Worm (Caenorhabditis elegans): Measurements from ENCODE around the gene Y66D12A.21.

DNA sequence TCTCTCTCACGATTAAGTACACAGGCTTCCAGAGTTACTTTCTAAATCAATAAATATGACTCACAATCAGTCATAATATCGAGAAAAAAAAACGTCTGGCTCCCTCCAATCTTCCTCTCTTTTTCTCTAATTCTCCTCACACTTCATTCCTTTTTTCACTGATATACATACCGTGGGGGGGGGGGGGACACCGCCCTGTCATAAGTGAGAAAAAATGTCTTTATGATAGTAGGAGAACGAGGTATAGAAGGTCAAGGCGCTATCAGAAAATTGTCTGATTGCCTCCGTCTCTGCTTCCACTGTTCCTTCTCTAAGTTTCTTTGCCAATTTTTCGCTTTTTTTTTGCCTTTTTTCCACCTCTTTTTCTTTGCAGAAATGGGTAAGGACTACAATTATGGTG lies 8.6 kb downstream of the Y66D12A.21 start, which contains the start of gene Y66D12A.24:
- TF ChIP-seq tbx-2 (tag; optimal IDR thresholded peaks at IDR 0.05) (peak; percentile 16), mep-1 (tag; optimal IDR thresholded peaks at IDR 0.05) (no peak), pag-3 (tag; optimal IDR thresholded peaks at IDR 0.05; ENCODE audit: borderline replicate concordance, insufficient read depth) (no peak), ceh-63 (GFP tag; optimal IDR thresholded peaks at IDR 0.05) (no peak), C34B4.2 (tag; optimal IDR thresholded peaks at IDR 0.05) (no peak)

Measured in whole organism, L1 larva.